Worm (Caenorhabditis elegans): ENCODE results near the gene R07B7.6.
A peak's percentile ranks its signal among the peaks of the same experiment; 100 is the strongest.

The R07B7.6 gene

DNA sequence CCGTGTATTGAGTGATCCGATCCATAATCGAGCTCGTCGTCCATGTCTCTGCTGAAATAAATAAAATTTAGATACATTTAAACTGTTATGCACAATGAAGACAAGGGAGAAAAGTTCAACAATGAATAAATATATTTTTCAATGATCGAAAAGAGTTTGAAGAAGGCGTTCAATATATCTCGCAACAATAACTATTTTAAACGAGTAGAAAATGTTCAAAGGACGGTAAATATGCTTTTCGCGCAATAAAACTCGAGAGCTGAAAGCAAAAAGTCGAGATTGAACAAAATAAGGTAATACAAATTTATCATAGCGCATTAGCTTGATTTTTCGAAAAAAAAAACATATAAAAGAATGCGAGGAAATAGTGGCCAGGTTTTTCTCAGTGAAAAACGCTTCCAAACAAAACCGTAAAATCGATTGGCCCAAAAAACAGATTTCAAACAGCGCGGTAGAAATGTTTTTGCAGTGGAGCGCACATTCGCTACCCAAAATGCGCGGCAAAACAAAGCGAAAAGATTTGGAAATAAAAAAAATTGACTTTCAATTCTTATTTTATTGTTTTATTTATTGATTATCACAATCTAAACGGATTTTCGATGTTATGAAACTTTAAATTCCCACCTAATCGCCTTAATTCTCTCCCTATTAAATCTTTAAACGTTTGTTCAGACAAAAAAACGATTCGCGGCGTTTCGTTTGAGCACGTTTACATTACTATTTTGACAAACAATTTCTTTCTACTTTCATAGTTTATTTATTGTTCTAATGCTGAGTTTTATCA lies 33.8 kb downstream of the R07B7.6 start, which contains the start of the genes kup-1 and F10C2.4 (continued):
- TF ChIP-seq pqm-1 (tag; optimal IDR thresholded peaks at IDR 0.05): no peak
- TF ChIP-seq ceh-90 (tag; optimal IDR thresholded peaks at IDR 0.05): no peak
- no peak for TF ChIP-seq nhr-76 (tag; optimal IDR thresholded peaks at IDR 0.05)
- TF ChIP-seq lir-3 (tag; optimal IDR thresholded peaks at IDR 0.05; ENCODE audit: poor library complexity): no peak
- TF ChIP-seq snu-23 (GFP tag; optimal IDR thresholded peaks at IDR 0.05): peak; percentile 76
- TF ChIP-seq lin-35 (GFP tag; optimal IDR thresholded peaks at IDR 0.05): peak; percentile 93 to 96
- TF ChIP-seq aha-1 (tag; optimal IDR thresholded peaks at IDR 0.05): no peak
- TF ChIP-seq nhr-28 (tag; optimal IDR thresholded peaks at IDR 0.05): no peak
- peak; percentile 27 for TF ChIP-seq nhr-90 (tag; optimal IDR thresholded peaks at IDR 0.05; ENCODE audit: poor library complexity)
- TF ChIP-seq ceh-82 (tag; optimal IDR thresholded peaks at IDR 0.05): peak in 1 of 3 experiments; percentile 63
- no peak for TF ChIP-seq sox-4 (tag; optimal IDR thresholded peaks at IDR 0.05)
- peak; percentile 11 for TF ChIP-seq F16B12.6 (tag; optimal IDR thresholded peaks at IDR 0.05)
- peak; percentile 28 for TF ChIP-seq dsc-1 (tag; optimal IDR thresholded peaks at IDR 0.05)
- peak; percentile 50 for TF ChIP-seq rnt-1 (tag; optimal IDR thresholded peaks at IDR 0.05)
- peak; percentile 34 for TF ChIP-seq irx-1 (tag; optimal IDR thresholded peaks at IDR 0.05)
- no peak for TF ChIP-seq hlh-17 (GFP tag; optimal IDR thresholded peaks at IDR 0.05; ENCODE audit: borderline replicate concordance)
- TF ChIP-seq lin-13 (GFP tag; optimal IDR thresholded peaks at IDR 0.05): no peak
- TF ChIP-seq elt-2 (tag; optimal IDR thresholded peaks at IDR 0.05): no peak
- TF ChIP-seq mdl-1 (tag; optimal IDR thresholded peaks at IDR 0.05): no peak
- no peak for TF ChIP-seq lin-14 (GFP tag; optimal IDR thresholded peaks at IDR 0.05)
- no peak for TF ChIP-seq sptf-1 (tag; optimal IDR thresholded peaks at IDR 0.05)
- peak; percentile 81 for TF ChIP-seq nhr-85 (tag)
- TF ChIP-seq fkh-4 (tag; optimal IDR thresholded peaks at IDR 0.05; ENCODE audit: borderline replicate concordance): no peak
- TF ChIP-seq nhr-84 (tag; optimal IDR thresholded peaks at IDR 0.05): no peak
- peak; percentile 58 for TF ChIP-seq skn-1 (tag; optimal IDR thresholded peaks at IDR 0.05)
- no peak for TF ChIP-seq fos-1 (tag; optimal IDR thresholded peaks at IDR 0.05)
- TF ChIP-seq lsy-2 (tag; optimal IDR thresholded peaks at IDR 0.05): peak; percentile 63 to 84
- no peak for TF ChIP-seq nhr-11 (tag; optimal IDR thresholded peaks at IDR 0.05)
- peak; percentile 48 for TF ChIP-seq nhr-19 (GFP tag; conservative IDR thresholded peaks at IDR 0.05)
- no peak for TF ChIP-seq unc-62 (GFP tag; optimal IDR thresholded peaks at IDR 0.05)
- no peak for TF ChIP-seq egl-13 (tag; optimal IDR thresholded peaks at IDR 0.05)
- TF ChIP-seq nhr-12 (tag; optimal IDR thresholded peaks at IDR 0.05): no peak
- no peak for TF ChIP-seq efl-3 (GFP tag; optimal IDR thresholded peaks at IDR 0.05)
- TF ChIP-seq pag-3 (tag; optimal IDR thresholded peaks at IDR 0.05; ENCODE audit: borderline replicate concordance, insufficient read depth): no peak
- TF ChIP-seq zag-1 (tag; optimal IDR thresholded peaks at IDR 0.05): no peak
- TF ChIP-seq zip-4 (GFP tag; optimal IDR thresholded peaks at IDR 0.05): no peak
- TF ChIP-seq unc-30 (tag; optimal IDR thresholded peaks at IDR 0.05): no peak
- TF ChIP-seq alr-1 (tag; optimal IDR thresholded peaks at IDR 0.05; ENCODE audit: borderline replicate concordance): no peak
- no peak for TF ChIP-seq hlh-4 (tag; optimal IDR thresholded peaks at IDR 0.05)
- TF ChIP-seq tlp-1 (tag; optimal IDR thresholded peaks at IDR 0.05): no peak

DNA sequence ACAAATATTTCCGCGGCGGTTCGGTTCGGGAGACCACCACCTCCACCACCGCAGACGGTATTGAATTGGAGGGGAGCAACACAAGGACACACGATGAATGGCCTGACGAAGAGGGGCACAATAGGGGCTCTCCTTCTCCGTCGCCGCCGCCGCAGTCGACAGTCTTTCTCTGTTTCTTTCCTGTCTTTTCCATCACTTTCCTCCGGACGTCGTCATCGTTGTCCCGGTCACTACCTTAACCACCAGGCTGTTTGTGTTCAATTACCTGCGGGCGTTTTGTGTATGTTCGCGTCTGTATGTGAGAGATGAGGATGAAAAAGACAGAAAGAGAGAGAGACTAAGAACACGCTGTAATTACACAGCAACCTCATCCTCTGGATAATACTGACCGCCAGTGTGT lies 35.0 kb downstream of the R07B7.6 start:
- TF ChIP-seq dsc-1 (tag; optimal IDR thresholded peaks at IDR 0.05) (no peak), nhr-85 (tag) (peak; percentile 34), blmp-1 (tag; optimal IDR thresholded peaks at IDR 0.05) (peak; percentile 28), nhr-237 (tag; optimal IDR thresholded peaks at IDR 0.05) (no peak), tlp-1 (tag; optimal IDR thresholded peaks at IDR 0.05) (no peak), mab-9 (GFP tag; IDR thresholded peaks at IDR 0.05) (no peak), lin-14 (GFP tag; optimal IDR thresholded peaks at IDR 0.05) (peak; percentile 29), nhr-76 (tag; optimal IDR thresholded peaks at IDR 0.05) (no peak), jun-1 (tag; optimal IDR thresholded peaks at IDR 0.05) (no peak), unc-86 (tag; optimal IDR thresholded peaks at IDR 0.05) (no peak)
